Fruit fly (Drosophila melanogaster) whole organism, embryonic: ENCODE data around the gene Rab9D.

ENCODE experiments used
- Atf6 ChIP-seq: fragments of 200-800 bp; sonication (Bioruptor generic); IDR thresholded peaks from 2 replicates; pipeline ENCODE4 v1.3.6; 2022; ENCODE audit warnings: missing biosample characterization, missing genetic modification characterization
- Blimp-1 ChIP-seq: fragments of 200-800 bp; sonication (Bioruptor generic); optimal IDR thresholded peaks from 3 replicates; lab custom pipeline; 2018; ENCODE audit warnings: missing biosample characterization, missing genetic modification characterization, mild to moderate bottlenecking, moderate library complexity, missing genetic modification reagents
- CG11247 ChIP-seq: fragments of 200-800 bp; sonication (Bioruptor generic); IDR thresholded peaks from 2 replicates; pipeline ENCODE4 v1.3.6; 2022; ENCODE audit warnings: missing biosample characterization, missing genetic modification characterization
- CG11695 ChIP-seq: fragments of 200-800 bp; sonication (Bioruptor generic); IDR thresholded peaks from 3 replicates; pipeline ENCODE4 v1.3.6; 2022; ENCODE audit warnings: missing biosample characterization, missing genetic modification characterization
- CG12744 ChIP-seq: fragments of 200-800 bp; sonication (Bioruptor generic); optimal IDR thresholded peaks from 2 replicates; lab custom pipeline; 2016; ENCODE audit warnings: missing biosample characterization, missing genetic modification characterization
- CG13424 ChIP-seq: fragments of 200-800 bp; sonication (Bioruptor generic); optimal IDR thresholded peaks from 2 replicates; lab custom pipeline; 2019; ENCODE audit warnings: missing biosample characterization, mild to moderate bottlenecking, missing genetic modification characterization, moderate library complexity
- CG14441 ChIP-seq: fragments of 200-800 bp; sonication (Bioruptor generic); IDR thresholded peaks from 2 replicates; pipeline ENCODE4 v1.3.6; 2022; ENCODE audit warnings: missing biosample characterization, missing genetic modification characterization
- CG14860 ChIP-seq: fragments of 200-800 bp; sonication (Bioruptor generic); IDR thresholded peaks from 3 replicates; pipeline ENCODE4 v1.3.6; 2022; ENCODE audit warnings: missing biosample characterization, missing genetic modification characterization; ENCODE audit not compliant: partially characterized antibody
- CG15269 ChIP-seq: fragments of 200-800 bp; sonication (Bioruptor generic); optimal IDR thresholded peaks from 2 replicates; lab custom pipeline; 2018; ENCODE audit warnings: missing biosample characterization, mild to moderate bottlenecking, missing genetic modification characterization, moderate library complexity
- CG1647 ChIP-seq: fragments of 200-800 bp; sonication (Bioruptor generic); optimal IDR thresholded peaks from 3 replicates; lab custom pipeline; 2016; ENCODE audit warnings: missing biosample characterization, missing genetic modification characterization
- CG16815 ChIP-seq: fragments of 200-800 bp; sonication (Bioruptor generic); optimal IDR thresholded peaks from 3 replicates; lab custom pipeline; 2017; ENCODE audit warnings: missing biosample characterization, mild to moderate bottlenecking, missing genetic modification characterization
- CG18599 ChIP-seq: fragments of 200-800 bp; sonication (Bioruptor generic); optimal IDR thresholded peaks from 3 replicates; lab custom pipeline; 2017; ENCODE audit warnings: missing biosample characterization, missing genetic modification characterization, mild to moderate bottlenecking, moderate library complexity, missing genetic modification reagents
- CG2678 ChIP-seq: fragments of 200-800 bp; sonication (Bioruptor generic); optimal IDR thresholded peaks from 3 replicates; lab custom pipeline; 2019; ENCODE audit warnings: missing biosample characterization, mild to moderate bottlenecking, missing genetic modification characterization, moderate library complexity
- CG2875 ChIP-seq: fragments of 200-800 bp; sonication (Bioruptor generic); optimal IDR thresholded peaks from 2 replicates; lab custom pipeline; 2017; ENCODE audit warnings: missing biosample characterization, mild to moderate bottlenecking, missing genetic modification characterization, missing genetic modification reagents
- CG31224 ChIP-seq: fragments of 200-800 bp; sonication (Bioruptor generic); IDR thresholded peaks from 2 replicates; pipeline ENCODE4 v1.3.6; 2022; ENCODE audit warnings: missing biosample characterization, missing genetic modification characterization
- CG31441 ChIP-seq: fragments of 200-800 bp; sonication (Bioruptor generic); IDR thresholded peaks from 2 replicates; pipeline ENCODE4 v1.3.6; 2022; ENCODE audit warnings: missing biosample characterization, missing genetic modification characterization
- CG3163 ChIP-seq: fragments of 200-800 bp; sonication (Bioruptor generic); optimal IDR thresholded peaks from 3 replicates; lab custom pipeline; 2016; ENCODE audit warnings: missing biosample characterization, missing genetic modification characterization
- CG32772 ChIP-seq: fragments of 200-800 bp; sonication (Bioruptor generic); IDR thresholded peaks from 2 replicates; pipeline ENCODE4 v1.3.6; 2022; ENCODE audit warnings: missing biosample characterization, missing genetic modification characterization
- CG33213 ChIP-seq: fragments of 200-800 bp; sonication (Bioruptor generic); optimal IDR thresholded peaks from 3 replicates; lab custom pipeline; 2016; ENCODE audit warnings: missing biosample characterization, missing genetic modification characterization
- CG3407 ChIP-seq: fragments of 200-800 bp; sonication (Bioruptor generic); optimal IDR thresholded peaks from 2 replicates; lab custom pipeline; 2018; ENCODE audit warnings: missing biosample characterization, mild to moderate bottlenecking, missing genetic modification characterization
- CG6813 ChIP-seq: fragments of 200-800 bp; sonication (Bioruptor generic); optimal IDR thresholded peaks from 2 replicates; lab custom pipeline; 2017; ENCODE audit warnings: missing biosample characterization, missing genetic modification characterization, mild to moderate bottlenecking, moderate library complexity, missing genetic modification reagents
- CG7556 ChIP-seq: fragments of 200-800 bp; sonication (Bioruptor generic); optimal IDR thresholded peaks from 2 replicates; lab custom pipeline; 2017; ENCODE audit warnings: missing biosample characterization, mild to moderate bottlenecking, missing genetic modification characterization
- CTCF ChIP-seq: fragments of 200-800 bp; sonication (Bioruptor generic); optimal IDR thresholded peaks from 2 replicates; lab custom pipeline; 2017; ENCODE audit warnings: missing biosample characterization, mild to moderate bottlenecking, missing genetic modification characterization, moderate library complexity
- Dll ChIP-seq: fragments of 200-800 bp; sonication (Bioruptor generic); IDR thresholded peaks from 4 replicates; pipeline ENCODE4 v1.3.6; 2022; ENCODE audit warnings: missing biosample characterization, missing genetic modification characterization; ENCODE audit not compliant: partially characterized antibody
- Hand ChIP-seq: fragments of 200-800 bp; sonication (Bioruptor generic); optimal IDR thresholded peaks from 2 replicates; lab custom pipeline; 2017; ENCODE audit warnings: mild to moderate bottlenecking, missing biosample characterization, missing genetic modification reagents, missing genetic modification characterization
- Hmr ChIP-seq: fragments of 200-800 bp; sonication (Bioruptor generic); optimal IDR thresholded peaks from 3 replicates; lab custom pipeline; 2017; ENCODE audit warnings: mild to moderate bottlenecking, missing biosample characterization, missing genetic modification reagents, missing genetic modification characterization
- Hsf ChIP-seq: fragments of 200-800 bp; sonication (Bioruptor generic); optimal IDR thresholded peaks from 3 replicates; lab custom pipeline; 2016; ENCODE audit warnings: missing biosample characterization, missing genetic modification characterization
- Mrtf ChIP-seq: fragments of 200-800 bp; sonication (Bioruptor generic); IDR thresholded peaks from 3 replicates; pipeline ENCODE4 v1.3.6; 2022; ENCODE audit warnings: missing biosample characterization, missing genetic modification characterization
- NK7.1 ChIP-seq: fragments of 200-800 bp; sonication (Bioruptor generic); optimal IDR thresholded peaks from 3 replicates; lab custom pipeline; 2016; ENCODE audit warnings: missing biosample characterization, missing genetic modification characterization
- Pdp1 ChIP-seq, 2 experiments: fragments of 200-800 bp; sonication (Bioruptor generic); optimal IDR thresholded peaks; 3 replicates each; lab custom pipeline; 2016; ENCODE audit warnings: missing biosample characterization in 2 of 2, missing genetic modification characterization in 2 of 2, mild to moderate bottlenecking in 1 of 2, moderate library complexity in 1 of 2
- Sin3A ChIP-seq: fragments of >200 bp; optimal IDR thresholded peaks from 2 replicates; lab custom pipeline; 2018
- Sry-δ ChIP-seq: fragments of 200-800 bp; sonication (Bioruptor generic); optimal IDR thresholded peaks from 2 replicates; lab custom pipeline; 2016; ENCODE audit warnings: missing biosample characterization, missing genetic modification characterization
- YL-1 ChIP-seq: fragments of 200-800 bp; sonication (Bioruptor generic); optimal IDR thresholded peaks from 3 replicates; lab custom pipeline; 2017; ENCODE audit warnings: missing biosample characterization, mild to moderate bottlenecking, missing genetic modification characterization
- amos ChIP-seq: fragments of 200-800 bp; sonication (Bioruptor generic); IDR thresholded peaks from 2 replicates; pipeline ENCODE4 v1.3.6; 2022; ENCODE audit warnings: missing biosample characterization, missing genetic modification characterization; ENCODE audit not compliant: partially characterized antibody
- bigmax ChIP-seq: fragments of 200-800 bp; sonication (Bioruptor generic); optimal IDR thresholded peaks from 2 replicates; lab custom pipeline; 2018; ENCODE audit warnings: missing biosample characterization, mild to moderate bottlenecking, missing genetic modification characterization
- br ChIP-seq: fragments of >200 bp; optimal IDR thresholded peaks from 2 replicates; lab custom pipeline; 2017
- btn ChIP-seq: fragments of 200-800 bp; sonication (Bioruptor generic); optimal IDR thresholded peaks from 2 replicates; lab custom pipeline; 2016; ENCODE audit warnings: missing biosample characterization, missing genetic modification characterization
- croc ChIP-seq: fragments of 200-800 bp; sonication (Bioruptor generic); conservative IDR thresholded peaks from 3 replicates; pipeline ENCODE4 v1.3.6; 2022; ENCODE audit warnings: missing biosample characterization, missing genetic modification characterization
- da ChIP-seq: fragments of 200-800 bp; sonication (Bioruptor generic); optimal IDR thresholded peaks from 2 replicates; lab custom pipeline; 2016; ENCODE audit warnings: missing biosample characterization, missing genetic modification characterization
- dan ChIP-seq: fragments of 200-800 bp; sonication (Bioruptor generic); IDR thresholded peaks from 2 replicates; pipeline ENCODE4 v1.3.6; 2022; ENCODE audit warnings: missing biosample characterization, missing genetic modification characterization
- esg ChIP-seq: fragments of 200-800 bp; sonication (Bioruptor generic); conservative IDR thresholded peaks from 2 replicates; pipeline ENCODE4 v1.3.6; 2022; ENCODE audit warnings: missing biosample characterization, missing genetic modification characterization
- fru ChIP-seq: fragments of >200 bp; optimal IDR thresholded peaks from 2 replicates; lab custom pipeline; 2017
- kay ChIP-seq: fragments of 200-800 bp; sonication (Bioruptor generic); optimal IDR thresholded peaks from 2 replicates; lab custom pipeline; 2016; ENCODE audit warnings: missing biosample characterization, missing genetic modification characterization
- nerfin-2 ChIP-seq: fragments of 200-800 bp; sonication (Bioruptor generic); IDR thresholded peaks from 2 replicates; pipeline ENCODE4 v1.3.6; 2022; ENCODE audit warnings: missing biosample characterization, missing genetic modification characterization; ENCODE audit not compliant: partially characterized antibody
- odd ChIP-seq: fragments of 200-800 bp; sonication (Bioruptor generic); optimal IDR thresholded peaks from 2 replicates; lab custom pipeline; 2017; ENCODE audit warnings: missing biosample characterization, mild to moderate bottlenecking, missing genetic modification characterization
- sima ChIP-seq: fragments of 200-800 bp; sonication (Bioruptor generic); optimal IDR thresholded peaks from 2 replicates; lab custom pipeline; 2016; ENCODE audit warnings: missing biosample characterization, missing genetic modification characterization
- trem ChIP-seq: fragments of 200-800 bp; optimal IDR thresholded peaks from 3 replicates; lab custom pipeline; 2019; ENCODE audit warnings: missing biosample characterization, mild to moderate bottlenecking, missing genetic modification characterization, moderate library complexity
- vfl ChIP-seq: fragments of 200-800 bp; sonication (Bioruptor generic); optimal IDR thresholded peaks from 2 replicates; lab custom pipeline; 2016; ENCODE audit warnings: missing biosample characterization, missing genetic modification characterization
- vvl ChIP-seq: fragments of 200-800 bp; sonication (Bioruptor generic); IDR thresholded peaks from 2 replicates; pipeline ENCODE4 v1.3.6; 2022; ENCODE audit warnings: missing biosample characterization, missing genetic modification characterization
- wor ChIP-seq: fragments of 200-800 bp; sonication (Bioruptor generic); IDR thresholded peaks from 2 replicates; pipeline ENCODE4 v1.3.6; 2022; ENCODE audit warnings: missing biosample characterization, missing genetic modification characterization
- zen ChIP-seq: fragments of 200-800 bp; sonication (Bioruptor generic); optimal IDR thresholded peaks from 3 replicates; lab custom pipeline; 2018; ENCODE audit warnings: missing biosample characterization, mild to moderate bottlenecking, missing genetic modification characterization, moderate library complexity

Gene Rab9D

dm6 chrX:10600254-10600916 is 11.5 kb downstream of the Rab9D start (continued):
- TF ChIP-seq esg (GFP tag; lab: Robert Waterston, UW) (peak; percentile 61; the same call in 1 of the 2 replicates), da (GFP tag; lab: Kevin White, UChicago) (no peak), wor (GFP tag; lab: Robert Waterston, UW) (no peak), CG1647 (peak; percentile 12), CG11247 (GFP tag; lab: Robert Waterston, UW) (no peak), CG31224 (no peak; the same call in 1 of the 2 replicates), Sin3A (lab: Kevin White, UChicago) (no peak), Sry-δ (peak; percentile 18), Blimp-1 (peak; percentile 43), CG18599 (peak; percentile 39), CG31441 (GFP tag; lab: Robert Waterston, UW) (peak; percentile 47), btn (GFP tag; lab: Kevin White, UChicago) (peak; percentile 25), CG15269 (tag; lab: Kevin White, UChicago) (peak; percentile 59), Mrtf (GFP tag; lab: Robert Waterston, UW) (no peak), croc (GFP tag; lab: Robert Waterston, UW) (peak; percentile 31; the same call in 2 of the 3 replicates), CG3407 (GFP tag; lab: Kevin White, UChicago) (no peak), br (lab: Kevin White, UChicago) (no peak), CG14860 (GFP tag; lab: Robert Waterston, UW) (no peak), CG2678 (tag; lab: Kevin White, UChicago) (peak; percentile 61), CG33213 (no peak), CG7556 (GFP tag; lab: Kevin White, UChicago) (no peak), bigmax (GFP tag; lab: Kevin White, UChicago) (no peak), CG6813 (GFP tag; lab: Kevin White, UChicago) (no peak), vfl (GFP tag; lab: Kevin White, UChicago) (no peak), Hsf (GFP tag; lab: Kevin White, UChicago) (peak; percentile 54), trem (tag; lab: Kevin White, UChicago) (no peak), CG13424 (peak; percentile 46), sima (GFP tag; lab: Kevin White, UChicago) (no peak), CG3163 (GFP tag; lab: Kevin White, UChicago) (no peak), vvl (GFP tag; lab: Robert Waterston, UW) (peak; percentile 69), odd (GFP tag; lab: Kevin White, UChicago) (no peak), Hand (no peak), CTCF (GFP tag; lab: Kevin White, UChicago) (no peak), Dll (no peak), YL-1 (GFP tag; lab: Kevin White, UChicago) (no peak), CG12744 (GFP tag; lab: Kevin White, UChicago) (no peak), CG11695 (0 out of 3 replicates have a peak, but pooled peaks have one; percentile 41), Atf6 (peak; percentile 47), NK7.1 (no peak), CG2875 (GFP tag; lab: Kevin White, UChicago) (no peak), CG14441 (GFP tag; lab: Robert Waterston, UW) (peak; percentile 77), CG32772 (peak; percentile 49; the same call in 1 of the 2 replicates), dan (no peak), nerfin-2 (no peak), kay (GFP tag; lab: Kevin White, UChicago) (no peak), amos (GFP tag; lab: Robert Waterston, UW) (no peak), CG16815 (peak; percentile 21), Hmr (GFP tag; lab: Kevin White, UChicago) (peak; percentile 45), zen (tag; lab: Kevin White, UChicago) (peak; percentile 24), fru (lab: Kevin White, UChicago) (no peak), Pdp1 (GFP tag; optimal IDR thresholded peaks at IDR 0.05; lab: Kevin White, UChicago) (peak; percentile 53 to 55)
